Worm (Caenorhabditis elegans) whole organism, L2 larva: ENCODE data around the gene F01F1.11.

ENCODE experiments used
- C34F6.9 ChIP-seq: fragments of 150-350 bp; optimal IDR thresholded peaks from 2 replicates; lab custom pipeline; 2014; ENCODE audit warnings: missing biosample characterization, missing genetic modification characterization
- R02D3.7 ChIP-seq: fragments of 150-350 bp; optimal IDR thresholded peaks from 2 replicates; lab custom pipeline; 2014; ENCODE audit warnings: missing biosample characterization, missing genetic modification characterization
- Y55F3AM.14 ChIP-seq: fragments of 200-800 bp; sonication (Bioruptor generic); optimal IDR thresholded peaks from 2 replicates; lab custom pipeline; 2018; ENCODE audit warnings: mild to moderate bottlenecking, missing genetic modification characterization, missing compliant biosample characterization
- alr-1 ChIP-seq: fragments of 150-350 bp; optimal IDR thresholded peaks from 2 replicates; lab custom pipeline; 2014; ENCODE audit warnings: missing biosample characterization, missing genetic modification characterization
- ama-1 ChIP-seq: fragments of 150-350 bp; optimal IDR thresholded peaks from 2 replicates; lab custom pipeline; 2018; ENCODE audit warnings: inconsistent platforms
- blmp-1 ChIP-seq: sonication (generic microtip); optimal IDR thresholded peaks from 2 replicates; lab custom pipeline; 2017; ENCODE audit warnings: missing genetic modification characterization, mild to moderate bottlenecking, missing compliant biosample characterization, antibody characterized with exemption, moderate library complexity; ENCODE audit not compliant: insufficient read depth
- ceh-16 ChIP-seq: fragments of 150-350 bp; optimal IDR thresholded peaks from 2 replicates; lab custom pipeline; 2014; ENCODE audit warnings: missing biosample characterization, missing genetic modification characterization
- crh-2 ChIP-seq: sonication (generic microtip); optimal IDR thresholded peaks from 2 replicates; lab custom pipeline; 2017; ENCODE audit warnings: missing biosample characterization, missing genetic modification characterization
- egl-27 ChIP-seq: sonication (generic microtip); optimal IDR thresholded peaks from 3 replicates; lab custom pipeline; 2017; ENCODE audit warnings: missing biosample characterization, missing genetic modification reagents, missing genetic modification characterization
- elt-1 ChIP-seq: fragments of 150-350 bp; optimal IDR thresholded peaks from 2 replicates; lab custom pipeline; 2014; ENCODE audit warnings: missing biosample characterization, missing genetic modification characterization
- elt-3 ChIP-seq: sonication (generic microtip); optimal IDR thresholded peaks from 2 replicates; lab custom pipeline; 2017; ENCODE audit warnings: missing biosample characterization, missing genetic modification characterization
- fos-1 ChIP-seq: fragments of 150-350 bp; optimal IDR thresholded peaks from 2 replicates; lab custom pipeline; 2014; ENCODE audit warnings: missing biosample characterization, missing genetic modification characterization
- gmeb-1 ChIP-seq: fragments of 150-350 bp; optimal IDR thresholded peaks from 2 replicates; lab custom pipeline; 2014; ENCODE audit warnings: missing biosample characterization, missing genetic modification characterization
- lin-11 ChIP-seq: fragments of 150-350 bp; sonication (generic microtip); optimal IDR thresholded peaks from 2 replicates; lab custom pipeline; 2014; ENCODE audit warnings: missing biosample characterization, missing genetic modification characterization, inconsistent platforms, mixed read lengths
- lin-13 ChIP-seq: fragments of 150-350 bp; optimal IDR thresholded peaks from 2 replicates; lab custom pipeline; 2014; ENCODE audit warnings: missing biosample characterization, missing genetic modification reagents, missing genetic modification characterization
- lin-39 ChIP-seq: fragments of 150-350 bp; optimal IDR thresholded peaks from 2 replicates; lab custom pipeline; 2014; ENCODE audit warnings: missing biosample characterization, missing genetic modification reagents, missing genetic modification characterization
- lsy-2 ChIP-seq, 2 experiments: fragments of 150-350 bp in 1 of 2; sonication (generic microtip) in 1 of 2; optimal IDR thresholded peaks; 2 replicates each; lab custom pipeline; 2014 to 2017; ENCODE audit warnings: missing biosample characterization in 2 of 2, missing genetic modification characterization in 2 of 2
- mab-5 ChIP-seq: fragments of 150-350 bp; optimal IDR thresholded peaks from 2 replicates; lab custom pipeline; 2014; ENCODE audit warnings: missing biosample characterization, missing genetic modification characterization
- mbf-1 ChIP-seq: sonication (generic microtip); optimal IDR thresholded peaks from 2 replicates; lab custom pipeline; 2017; ENCODE audit warnings: missing biosample characterization, missing genetic modification characterization
- mdl-1 ChIP-seq, 2 experiments: fragments of 150-350 bp in 1 of 2; sonication (generic microtip) in 1 of 2; optimal IDR thresholded peaks; 2 replicates each; lab custom pipeline; 2017; ENCODE audit warnings: missing biosample characterization in 2 of 2, missing genetic modification characterization in 2 of 2
- nhr-10 ChIP-seq: sonication (generic microtip); optimal IDR thresholded peaks from 2 replicates; lab custom pipeline; 2017; ENCODE audit warnings: missing biosample characterization, missing genetic modification characterization
- nhr-11 ChIP-seq: fragments of 150-350 bp; optimal IDR thresholded peaks from 2 replicates; lab custom pipeline; 2014; ENCODE audit warnings: missing biosample characterization, missing genetic modification characterization
- nhr-12 ChIP-seq: fragments of 150-350 bp; optimal IDR thresholded peaks from 2 replicates; lab custom pipeline; 2014; ENCODE audit warnings: missing biosample characterization, missing genetic modification characterization
- nhr-21 ChIP-seq: fragments of 150-350 bp; optimal IDR thresholded peaks from 2 replicates; lab custom pipeline; 2014; ENCODE audit warnings: missing biosample characterization, missing genetic modification characterization
- nhr-23 ChIP-seq: fragments of 150-350 bp; optimal IDR thresholded peaks from 2 replicates; lab custom pipeline; 2014; ENCODE audit warnings: missing biosample characterization, missing genetic modification reagents, missing genetic modification characterization
- nhr-237 ChIP-seq: fragments of 150-350 bp; optimal IDR thresholded peaks from 2 replicates; lab custom pipeline; 2014; ENCODE audit warnings: missing biosample characterization, missing genetic modification characterization
- nhr-25 ChIP-seq: fragments of 150-350 bp; sonication (generic microtip); optimal IDR thresholded peaks from 3 replicates; lab custom pipeline; 2014; ENCODE audit warnings: missing biosample characterization, missing genetic modification characterization
- nhr-6 ChIP-seq: fragments of 150-350 bp; optimal IDR thresholded peaks from 2 replicates; lab custom pipeline; 2014; ENCODE audit warnings: missing biosample characterization, missing genetic modification characterization
- nhr-77 ChIP-seq: fragments of 150-350 bp; optimal IDR thresholded peaks from 2 replicates; lab custom pipeline; 2014; ENCODE audit warnings: missing biosample characterization, missing genetic modification characterization
- sem-4 ChIP-seq: fragments of 150-350 bp; optimal IDR thresholded peaks from 2 replicates; lab custom pipeline; 2014; ENCODE audit warnings: missing biosample characterization, missing genetic modification reagents, missing genetic modification characterization
- sma-3 ChIP-seq: sonication (generic microtip); optimal IDR thresholded peaks from 2 replicates; lab custom pipeline; 2016; ENCODE audit warnings: missing genetic modification reagents, missing genetic modification characterization, missing compliant biosample characterization
- sma-9 ChIP-seq, 2 experiments: fragments of 150-350 bp in 1 of 2; sonication (generic microtip) in 1 of 2; optimal IDR thresholded peaks; 2 replicates each; lab custom pipeline; 2014 to 2016; ENCODE audit warnings: missing genetic modification characterization in 2 of 2, mild to moderate bottlenecking in 1 of 2, missing biosample characterization in 1 of 2, missing compliant biosample characterization in 1 of 2, missing genetic modification reagents in 1 of 2, moderate library complexity in 1 of 2
- unc-39 ChIP-seq: fragments of 150-350 bp; optimal IDR thresholded peaks from 2 replicates; lab custom pipeline; 2014; ENCODE audit warnings: missing biosample characterization, missing genetic modification characterization
- unc-55 ChIP-seq: fragments of 150-350 bp; sonication (generic microtip); optimal IDR thresholded peaks from 3 replicates; lab custom pipeline; 2014; ENCODE audit warnings: missing biosample characterization, missing genetic modification reagents, missing genetic modification characterization
- unc-62 ChIP-seq: fragments of 150-350 bp; optimal IDR thresholded peaks from 2 replicates; lab custom pipeline; 2014; ENCODE audit warnings: missing biosample characterization, missing genetic modification reagents, missing genetic modification characterization
- ztf-1 ChIP-seq: fragments of 200-800 bp; sonication (Bioruptor generic); conservative IDR thresholded peaks from 2 replicates; pipeline ENCODE4 v1.3.6; 2022; ENCODE audit warnings: missing genetic modification characterization, missing compliant biosample characterization
- ztf-11 ChIP-seq: sonication (generic microtip); optimal IDR thresholded peaks from 2 replicates; lab custom pipeline; 2017; ENCODE audit warnings: missing biosample characterization, missing genetic modification characterization
- ztf-4 ChIP-seq: fragments of 150-350 bp; optimal IDR thresholded peaks from 2 replicates; lab custom pipeline; 2014; ENCODE audit warnings: missing biosample characterization, missing genetic modification characterization

F01F1.11 gene

DNA sequence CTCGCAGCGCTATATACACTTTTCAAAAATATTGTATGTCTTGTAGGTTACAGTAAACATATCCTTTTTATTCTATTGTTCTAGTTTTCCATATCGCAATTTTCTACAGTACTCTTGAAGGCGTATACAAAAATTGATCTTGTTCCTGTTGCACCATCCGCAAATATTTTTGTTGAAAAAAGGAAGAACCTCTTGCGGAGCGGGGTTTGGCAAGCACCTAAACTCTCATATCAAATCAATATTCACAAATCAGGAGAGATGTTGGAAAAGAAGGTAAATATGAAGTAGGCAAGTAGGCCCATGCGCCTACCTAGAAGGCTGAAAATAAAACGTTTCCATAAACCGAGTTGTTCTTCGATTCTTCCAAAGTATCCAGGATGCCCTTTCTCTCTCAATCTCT lies 12.3 kb upstream of the F01F1.11 start, which contains the start of gene C28H8.5:
Gene C28H8.5 (plus strand): TSS at position 301 of the 400 bp plus-strand sequence.
- TF ChIP-seq mbf-1 (tag; lab: Kevin White, UChicago) (no peak), alr-1 (no peak), mdl-1 (tag; optimal IDR thresholded peaks at IDR 0.05; lab: Kevin White, UChicago) (no peak), unc-39 (tag; lab: Kevin White, UChicago) (no peak), nhr-6 (no peak), nhr-77 (no peak), ztf-4 (tag; lab: Kevin White, UChicago) (no peak), mab-5 (tag; lab: Kevin White, UChicago) (no peak), sma-3 (no peak), nhr-21 (tag; lab: Kevin White, UChicago) (no peak)

DNA sequence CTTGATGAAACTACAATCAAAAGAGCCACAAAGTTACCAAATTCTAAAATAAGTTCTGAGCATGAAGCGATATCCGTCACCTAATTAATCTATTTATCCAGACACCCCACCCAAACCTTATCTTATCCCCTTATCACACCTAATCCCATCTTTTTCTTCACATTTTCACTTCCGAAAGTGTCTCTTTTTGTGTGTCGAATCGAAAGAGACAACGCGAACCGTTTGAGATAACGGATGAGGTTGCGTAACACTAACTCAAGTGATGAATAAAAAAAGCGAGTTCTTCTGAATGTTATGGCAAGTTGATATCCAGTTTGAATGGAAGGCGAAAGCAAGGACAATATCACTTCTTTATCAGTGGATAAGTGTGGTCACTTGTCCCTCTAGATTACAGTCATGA lies 11.8 kb upstream of the F01F1.11 start:
- TF ChIP-seq mbf-1 (tag; lab: Kevin White, UChicago) (no peak), R02D3.7 (no peak), blmp-1 (tag; lab: Kevin White, UChicago) (no peak), ceh-16 (no peak), alr-1 (no peak), nhr-10 (tag; lab: Kevin White, UChicago) (no peak), ama-1 (lab: Kevin White, UChicago) (no peak), mab-5 (tag; lab: Kevin White, UChicago) (no peak), ztf-11 (tag; lab: Kevin White, UChicago) (no peak), unc-62 (GFP tag; lab: Kevin White, UChicago) (no peak), sem-4 (no peak), elt-1 (tag; lab: Kevin White, UChicago) (no peak)

DNA sequence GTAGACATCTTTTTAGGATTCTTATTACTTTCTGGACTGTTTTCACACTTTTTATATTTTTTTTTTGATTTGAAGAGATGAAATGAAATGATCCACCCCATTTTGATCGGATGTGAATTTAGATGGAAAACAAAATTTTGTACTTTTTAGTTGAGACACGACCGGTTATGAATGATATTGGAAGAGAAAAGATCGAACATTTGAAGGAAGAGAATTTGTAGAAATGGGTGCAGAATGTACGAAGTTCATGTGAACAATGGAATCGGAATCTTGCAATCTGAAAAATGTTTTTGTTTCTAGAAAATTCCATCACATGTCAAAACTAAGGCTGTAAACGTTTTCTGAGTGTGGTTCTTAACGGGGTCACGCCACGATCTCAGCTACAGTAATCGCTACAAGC lies 11.1 kb upstream of the F01F1.11 start, which contains the start of gene F01F1.14:
Gene F01F1.14 (minus strand): TSS at position 101 of the 400 bp plus-strand sequence.
- no peak for TF ChIP-seq mdl-1 (tag; optimal IDR thresholded peaks at IDR 0.05; lab: Kevin White, UChicago)
- no peak for TF ChIP-seq lin-11 (tag; lab: Kevin White, UChicago)
- TF ChIP-seq nhr-237 (tag; lab: Kevin White, UChicago): no peak
- no peak for TF ChIP-seq fos-1
- no peak for TF ChIP-seq unc-55 (GFP tag; lab: Kevin White, UChicago)
- no peak for TF ChIP-seq blmp-1 (tag; lab: Kevin White, UChicago)
- no peak for TF ChIP-seq sem-4
- TF ChIP-seq crh-2 (tag; lab: Kevin White, UChicago): no peak

DNA sequence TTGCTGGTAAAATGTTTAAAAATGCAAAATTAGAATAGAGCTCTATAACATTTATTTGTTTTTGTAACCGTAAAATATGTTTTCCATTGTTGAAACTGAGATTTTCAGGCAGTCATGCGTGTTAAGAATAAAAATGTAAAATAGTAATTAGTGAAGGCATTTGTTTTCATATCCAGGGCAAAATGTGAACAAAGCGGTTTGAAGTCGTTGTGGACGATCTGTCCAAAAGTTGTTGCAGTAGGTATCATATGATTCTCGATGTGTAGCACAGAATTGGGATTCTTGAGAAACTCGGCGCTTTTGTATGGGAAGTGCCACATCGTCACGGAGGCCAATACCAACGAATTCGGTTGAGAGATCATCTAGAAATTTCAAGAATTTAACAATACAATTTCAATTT lies 10.6 kb upstream of the F01F1.11 start:
- no peak for TF ChIP-seq sma-3
- no peak for TF ChIP-seq blmp-1 (tag; lab: Kevin White, UChicago)
- no peak for TF ChIP-seq mab-5 (tag; lab: Kevin White, UChicago)
- no peak for TF ChIP-seq unc-62 (GFP tag; lab: Kevin White, UChicago)
- TF ChIP-seq egl-27 (tag; lab: Kevin White, UChicago): no peak
- no peak for TF ChIP-seq nhr-23 (tag; lab: Kevin White, UChicago)
- TF ChIP-seq nhr-10 (tag; lab: Kevin White, UChicago): no peak
- TF ChIP-seq crh-2 (tag; lab: Kevin White, UChicago): no peak
- TF ChIP-seq ztf-1 (GFP tag; lab: Robert Waterston, UW): no peak
- no peak for TF ChIP-seq nhr-25 (tag; lab: Kevin White, UChicago)
- TF ChIP-seq ztf-4 (tag; lab: Kevin White, UChicago): no peak
- TF ChIP-seq ceh-16: no peak
- no peak for TF ChIP-seq nhr-12 (tag; lab: Kevin White, UChicago)
- no peak for TF ChIP-seq R02D3.7
- TF ChIP-seq sma-9 (GFP tag; optimal IDR thresholded peaks at IDR 0.05; lab: Kevin White, UChicago): no peak
- no peak for TF ChIP-seq sma-9 (tag; optimal IDR thresholded peaks at IDR 0.05; lab: Kevin White, UChicago)
- TF ChIP-seq elt-3 (tag; lab: Kevin White, UChicago): no peak
- TF ChIP-seq lin-13 (GFP tag; lab: Kevin White, UChicago): no peak
- TF ChIP-seq, all 48 proteins: peak for 0

DNA sequence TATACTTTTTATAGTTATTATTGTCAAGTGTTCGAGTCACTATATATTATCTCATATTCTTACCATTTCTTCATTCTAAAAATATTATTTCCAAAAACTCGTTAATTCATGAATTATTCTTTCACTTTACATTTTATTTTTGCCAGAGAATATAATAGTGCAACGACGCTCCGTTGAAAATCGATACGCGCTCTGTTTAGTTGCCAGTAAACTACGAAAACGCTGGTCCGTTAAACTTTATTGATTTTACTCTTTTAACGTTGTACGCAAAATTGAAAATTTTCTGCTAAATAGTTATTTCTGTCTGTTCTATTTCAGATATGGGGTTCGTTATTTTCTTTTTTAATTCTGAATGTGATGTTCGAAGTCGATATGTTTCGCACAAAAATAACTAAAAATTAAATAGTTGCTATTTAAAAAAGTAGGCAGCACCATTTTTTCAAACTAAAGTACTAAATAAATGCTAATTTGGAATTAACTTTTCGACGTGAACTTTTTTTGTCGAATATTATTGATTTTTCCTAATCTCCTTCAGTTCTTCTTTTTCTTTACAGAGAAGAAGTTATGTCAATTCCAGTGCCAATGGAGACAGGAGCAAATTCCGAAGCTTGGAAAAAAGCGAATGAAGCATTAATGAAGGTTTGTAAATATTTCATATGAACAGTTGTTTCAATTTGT lies 7.8 kb upstream of the F01F1.11 start, which contains the start of gene hpo-10:
Gene hpo-10 (plus strand): TSS at position 199 of the 678 bp plus-strand sequence.
- TF ChIP-seq lin-13 (GFP tag; lab: Kevin White, UChicago) (peak; percentile 41), elt-1 (tag; lab: Kevin White, UChicago) (no peak), fos-1 (no peak), unc-55 (GFP tag; lab: Kevin White, UChicago) (peak; percentile 55), nhr-237 (tag; lab: Kevin White, UChicago) (no peak), nhr-11 (tag; lab: Kevin White, UChicago) (no peak), crh-2 (tag; lab: Kevin White, UChicago) (peak; percentile 52), nhr-25 (tag; lab: Kevin White, UChicago) (peak; percentile 17), lsy-2 (tag; optimal IDR thresholded peaks at IDR 0.05; lab: Kevin White, UChicago) (peak; percentile 9 to 57), nhr-6 (no peak), nhr-23 (tag; lab: Kevin White, UChicago) (no peak), gmeb-1 (tag; lab: Kevin White, UChicago) (peak; percentile 1), C34F6.9 (tag; lab: Kevin White, UChicago) (peak; percentile 56), sma-9 (GFP tag; optimal IDR thresholded peaks at IDR 0.05; lab: Kevin White, UChicago) (no peak), sma-9 (tag; optimal IDR thresholded peaks at IDR 0.05; lab: Kevin White, UChicago) (no peak), lin-39 (tag; lab: Kevin White, UChicago) (no peak), ztf-4 (tag; lab: Kevin White, UChicago) (no peak), Y55F3AM.14 (GFP tag; lab: Kevin White, UChicago) (no peak)
